Worm (Caenorhabditis elegans) whole organism, late embryonic: Measurements from ENCODE around the gene cyp-35B1.

Experiments
- ceh-24 ChIP-seq: sonication (generic microtip); optimal IDR thresholded peaks from 2 replicates; lab custom pipeline; 2016; ENCODE audit warnings: mild to moderate bottlenecking, missing genetic modification characterization, missing compliant biosample characterization
- ceh-31 ChIP-seq: sonication (generic microtip); optimal IDR thresholded peaks from 2 replicates; lab custom pipeline; 2016; ENCODE audit warnings: missing genetic modification characterization, missing compliant biosample characterization
- elt-2 ChIP-seq: sonication (generic microtip); optimal IDR thresholded peaks from 2 replicates; lab custom pipeline; 2016; ENCODE audit warnings: missing genetic modification reagents, missing genetic modification characterization, missing compliant biosample characterization
- ets-4 ChIP-seq: sonication (generic microtip); optimal IDR thresholded peaks from 2 replicates; lab custom pipeline; 2016; ENCODE audit warnings: missing genetic modification characterization, missing compliant biosample characterization
- hlh-30 ChIP-seq: sonication (generic microtip); optimal IDR thresholded peaks from 2 replicates; lab custom pipeline; 2017; ENCODE audit warnings: antibody characterized with exemption, missing genetic modification characterization, missing compliant biosample characterization; ENCODE audit not compliant: insufficient read depth
- hlh-6 ChIP-seq: sonication (generic microtip); optimal IDR thresholded peaks from 2 replicates; lab custom pipeline; 2016; ENCODE audit warnings: missing genotype, missing genetic modification characterization, missing compliant biosample characterization
- nfya-1 ChIP-seq: sonication (generic microtip); optimal IDR thresholded peaks from 2 replicates; lab custom pipeline; 2017; ENCODE audit warnings: missing genetic modification characterization, mild to moderate bottlenecking, missing compliant biosample characterization, antibody characterized with exemption, moderate library complexity
- tbx-2 ChIP-seq: sonication (generic microtip); optimal IDR thresholded peaks from 2 replicates; lab custom pipeline; 2016; ENCODE audit warnings: missing genetic modification characterization, missing compliant biosample characterization
- unc-55 ChIP-seq: sonication (generic microtip); optimal IDR thresholded peaks from 2 replicates; lab custom pipeline; 2017; ENCODE audit warnings: missing biosample characterization, missing genetic modification reagents, missing genetic modification characterization
- unc-86 ChIP-seq: sonication (generic microtip); optimal IDR thresholded peaks from 2 replicates; lab custom pipeline; 2016; ENCODE audit warnings: missing genetic modification characterization, missing compliant biosample characterization
- zip-5 ChIP-seq: sonication (generic microtip); optimal IDR thresholded peaks from 2 replicates; lab custom pipeline; 2016; ENCODE audit warnings: missing genetic modification characterization, missing compliant biosample characterization

DNA sequence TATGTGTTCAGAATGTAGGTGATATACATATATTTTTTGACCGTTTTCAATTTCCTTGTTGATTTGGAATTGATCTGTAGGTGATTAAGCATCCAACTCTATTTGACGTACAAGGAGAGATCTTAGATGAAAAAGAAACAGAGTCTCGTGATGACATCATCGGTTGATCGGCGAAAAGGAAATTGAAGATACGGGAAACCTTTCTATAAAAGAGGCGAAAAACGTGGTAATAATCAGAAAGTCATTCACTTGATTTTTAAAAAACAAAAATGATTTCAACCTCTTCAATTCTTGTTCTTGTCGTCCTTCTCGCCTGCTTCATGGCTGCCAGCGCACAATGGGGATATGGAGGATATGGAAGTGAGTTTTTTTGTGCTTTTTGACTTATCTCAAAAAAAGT, 45.3 kb downstream of the cyp-35B1 start, which contains the start of gene nlp-29:
- no peak for TF ChIP-seq unc-55 (GFP tag; lab: Kevin White, UChicago)
- TF ChIP-seq ets-4 (tag; lab: Kevin White, UChicago) = no peak
- TF ChIP-seq zip-5 (tag; lab: Kevin White, UChicago) = no peak
- TF ChIP-seq unc-86 = no peak
- TF ChIP-seq hlh-30 (tag; lab: Kevin White, UChicago) = no peak
- no peak for TF ChIP-seq ceh-24 (tag; lab: Kevin White, UChicago)
- no peak for TF ChIP-seq ceh-31 (tag; lab: Kevin White, UChicago)
- TF ChIP-seq nfya-1 = no peak
- no peak for TF ChIP-seq elt-2 (tag; lab: Kevin White, UChicago)
- TF ChIP-seq hlh-6 (tag; lab: Kevin White, UChicago) = no peak
- no peak for TF ChIP-seq tbx-2 (tag; lab: Kevin White, UChicago)
